Fruit fly (Drosophila melanogaster): ENCODE results near the gene mbc.

The mbc gene

dm6 chr3R:23791491-23791890 lies 9.9 kb downstream of the mbc start:
- TF ChIP-seq eg (GFP tag; IDR thresholded peaks at IDR 0.05) (no peak), fd59A (GFP tag; optimal IDR thresholded peaks at IDR 0.05) (peak; percentile 27), ss (GFP tag; optimal IDR thresholded peaks at IDR 0.05) (no peak), Eip75B (GFP tag; optimal IDR thresholded peaks at IDR 0.05) (no peak), CG15336 (GFP tag; IDR thresholded peaks at IDR 0.05) (peak; percentile 46; the same call in 1 of the 2 replicates), Hr39 (GFP tag; optimal IDR thresholded peaks at IDR 0.05) (no peak), lz (GFP tag; optimal IDR thresholded peaks at IDR 0.05) (no peak), CG6163 (GFP tag; IDR thresholded peaks at IDR 0.05) (peak; percentile 66; the same call in 2 of the 3 replicates), CG8119 (GFP tag; IDR thresholded peaks at IDR 0.05) (no peak; the same call in 1 of the 3 replicates), CG11762 (GFP tag; optimal IDR thresholded peaks at IDR 0.05; ENCODE audit: insufficient read depth) (peak; percentile 2), Gug (GFP tag; IDR thresholded peaks at IDR 0.05) (no peak), Sox14 (GFP tag; optimal IDR thresholded peaks at IDR 0.05) (no peak), Lpt (GFP tag; optimal IDR thresholded peaks at IDR 0.05) (peak; percentile 20), acj6 (GFP tag; optimal IDR thresholded peaks at IDR 0.05) (no peak), CG8632 (GFP tag; optimal IDR thresholded peaks at IDR 0.05) (no peak), fkh (GFP tag; optimal IDR thresholded peaks at IDR 0.05) (no peak), CG16779 (tag; optimal IDR thresholded peaks at IDR 0.05) (no peak), spab (GFP tag; optimal IDR thresholded peaks at IDR 0.05) (no peak), CG1621 (tag; optimal IDR thresholded peaks at IDR 0.05) (no peak), CG11902 (GFP tag; optimal IDR thresholded peaks at IDR 0.05) (no peak), Hr38 (GFP tag; optimal IDR thresholded peaks at IDR 0.05) (no peak), esn (GFP tag; optimal IDR thresholded peaks at IDR 0.05) (peak; percentile 43), Sox102F (GFP tag; optimal IDR thresholded peaks at IDR 0.05) (no peak), CG32006 (GFP tag; optimal IDR thresholded peaks at IDR 0.05) (no peak), CG3032 (tag; optimal IDR thresholded peaks at IDR 0.05) (peak; percentile 61), CG6792 (GFP tag; optimal IDR thresholded peaks at IDR 0.05) (peak; percentile 15), CG10631 (GFP tag; optimal IDR thresholded peaks at IDR 0.05) (peak; percentile 46), CG11294 (GFP tag; IDR thresholded peaks at IDR 0.05) (no peak), Hr4 (GFP tag; optimal IDR thresholded peaks at IDR 0.05) (no peak)

DNA sequence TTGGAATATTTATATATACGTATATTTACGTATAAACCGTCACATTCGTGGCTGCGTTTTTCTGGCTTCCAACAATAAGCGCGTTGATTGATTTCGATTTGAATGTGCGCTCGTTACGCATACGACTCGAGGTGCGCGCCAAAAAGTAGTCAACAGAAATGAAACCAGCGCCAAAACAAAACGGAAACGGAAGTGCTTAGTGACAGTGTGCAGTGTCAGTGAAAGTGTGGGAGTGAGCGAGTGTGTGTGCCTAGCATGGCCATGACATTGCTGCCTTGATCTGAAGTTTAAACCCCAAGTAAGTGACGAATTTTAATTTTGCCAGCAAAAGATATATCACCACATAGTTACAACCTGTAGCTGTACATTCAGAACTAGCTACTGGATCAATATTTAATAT lies 22.1 kb downstream of the mbc start, which contains the start of gene CG34355:
CG34355 (plus strand) TSS at position 192 of the 400 bp plus-strand sequence.
- peak; percentile 78 for TF ChIP-seq achi (GFP tag; optimal IDR thresholded peaks at IDR 0.05)
- TF ChIP-seq fd59A (GFP tag; optimal IDR thresholded peaks at IDR 0.05) = peak; percentile 12
- no peak for TF ChIP-seq CG34406 (GFP tag; optimal IDR thresholded peaks at IDR 0.05)
- TF ChIP-seq salr (GFP tag; optimal IDR thresholded peaks at IDR 0.05) = peak in 1 of 2 experiments; percentile 6
- TF ChIP-seq net (GFP tag; optimal IDR thresholded peaks at IDR 0.05) = no peak
- no peak for TF ChIP-seq Hr38 (GFP tag; optimal IDR thresholded peaks at IDR 0.05)

DNA sequence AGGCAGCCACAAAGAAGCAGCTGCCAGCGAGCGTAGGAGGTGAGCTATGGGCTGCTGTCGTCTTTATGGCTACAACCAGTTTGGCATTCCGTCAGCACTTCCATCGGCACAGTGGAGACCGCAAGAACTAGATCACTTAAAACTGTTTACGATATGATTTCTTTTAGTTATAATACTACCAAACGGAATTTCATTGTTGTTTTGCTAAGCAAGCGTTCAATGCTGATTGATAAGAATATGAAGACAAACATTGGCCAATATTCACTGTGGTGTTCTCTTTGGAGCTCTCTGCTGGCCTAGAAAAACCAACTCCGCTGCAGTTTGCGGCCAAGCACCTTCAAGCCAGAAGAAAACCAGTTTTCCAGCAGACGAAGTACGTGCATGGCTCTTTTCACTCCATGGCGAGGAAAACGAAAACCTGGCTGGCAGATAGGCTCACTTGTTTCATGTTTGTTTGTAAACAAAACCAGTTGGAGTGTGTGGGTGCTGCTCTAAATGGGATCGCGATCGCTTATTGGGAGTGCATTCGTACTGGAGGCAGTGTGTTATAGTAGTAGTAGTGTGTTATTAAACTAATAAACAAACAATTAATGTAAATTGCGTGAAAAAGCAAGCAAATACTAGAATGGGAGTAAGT lies 36.1 kb downstream of the mbc start:
- TF ChIP-seq CG34406 (GFP tag; optimal IDR thresholded peaks at IDR 0.05) (no peak), salr (GFP tag; optimal IDR thresholded peaks at IDR 0.05) (peak in 1 of 2 experiments; percentile 54), dsx (GFP tag; optimal IDR thresholded peaks at IDR 0.05; ENCODE audit: poor library complexity, severe bottlenecking) (peak; percentile 49), CG11762 (GFP tag; optimal IDR thresholded peaks at IDR 0.05; ENCODE audit: insufficient read depth) (no peak), Hr39 (GFP tag; optimal IDR thresholded peaks at IDR 0.05) (no peak), Sox102F (GFP tag; optimal IDR thresholded peaks at IDR 0.05) (no peak), CG1621 (tag; optimal IDR thresholded peaks at IDR 0.05) (no peak), Sox14 (GFP tag; optimal IDR thresholded peaks at IDR 0.05) (no peak), Eip75B (GFP tag; optimal IDR thresholded peaks at IDR 0.05) (no peak), CG10631 (GFP tag; optimal IDR thresholded peaks at IDR 0.05) (peak; percentile 63), svp (GFP tag) (no peak), CG11294 (GFP tag; IDR thresholded peaks at IDR 0.05) (peak; percentile 60), OdsH (GFP tag; optimal IDR thresholded peaks at IDR 0.05) (no peak), fkh (GFP tag; optimal IDR thresholded peaks at IDR 0.05) (peak; percentile 68), CG11902 (GFP tag; optimal IDR thresholded peaks at IDR 0.05) (no peak), Ets96B (tag; optimal IDR thresholded peaks at IDR 0.05) (no peak), acj6 (GFP tag; optimal IDR thresholded peaks at IDR 0.05) (no peak), Sox15 (GFP tag; optimal IDR thresholded peaks at IDR 0.05) (no peak), CG6854 (GFP tag; optimal IDR thresholded peaks at IDR 0.05) (no peak), fd85E (GFP tag; optimal IDR thresholded peaks at IDR 0.05) (no peak), pdm3 (GFP tag; optimal IDR thresholded peaks at IDR 0.05) (no peak), Eip93F (GFP tag; optimal IDR thresholded peaks at IDR 0.05) (no peak), CG6808 (GFP tag; optimal IDR thresholded peaks at IDR 0.05) (no peak), CG8632 (GFP tag; optimal IDR thresholded peaks at IDR 0.05) (peak; percentile 25), Hr4 (GFP tag; optimal IDR thresholded peaks at IDR 0.05) (no peak), eg (GFP tag; IDR thresholded peaks at IDR 0.05) (peak; percentile 85), topi (GFP tag; optimal IDR thresholded peaks at IDR 0.05) (no peak), Smox (GFP tag; optimal IDR thresholded peaks at IDR 0.05) (no peak), Lpt (GFP tag; optimal IDR thresholded peaks at IDR 0.05) (peak; percentile 73)

All from whole organism, prepupa.